Fruit fly (Drosophila melanogaster) whole organism, embryonic: Measurements from ENCODE around the gene CG11307.

Experiments
- Atf6 ChIP-seq: fragments of 200-800 bp; sonication (Bioruptor generic); IDR thresholded peaks from 2 replicates; pipeline ENCODE4 v1.3.6; 2022; ENCODE audit warnings: missing biosample characterization, missing genetic modification characterization
- Bteb2 ChIP-seq: fragments of 200-800 bp; sonication (Bioruptor generic); optimal IDR thresholded peaks from 2 replicates; lab custom pipeline; 2016; ENCODE audit warnings: missing biosample characterization, missing genetic modification characterization
- CG10274 ChIP-seq: fragments of 200-800 bp; sonication (Bioruptor generic); optimal IDR thresholded peaks from 3 replicates; lab custom pipeline; 2017; ENCODE audit warnings: missing biosample characterization, mild to moderate bottlenecking, missing genetic modification characterization
- CG10654 ChIP-seq: fragments of 200-800 bp; sonication (Bioruptor generic); optimal IDR thresholded peaks from 2 replicates; lab custom pipeline; 2016; ENCODE audit warnings: missing biosample characterization, missing genetic modification characterization
- CG12942 ChIP-seq: fragments of 200-800 bp; sonication (Bioruptor generic); optimal IDR thresholded peaks from 3 replicates; lab custom pipeline; 2016; ENCODE audit warnings: missing biosample characterization, missing genetic modification characterization
- CG13894 ChIP-seq: fragments of 200-800 bp; sonication (Bioruptor generic); optimal IDR thresholded peaks from 3 replicates; lab custom pipeline; 2018; ENCODE audit warnings: missing biosample characterization, mild to moderate bottlenecking, missing genetic modification characterization, moderate library complexity
- CG14014 ChIP-seq: fragments of 200-800 bp; sonication (Bioruptor generic); IDR thresholded peaks from 2 replicates; pipeline ENCODE4 v1.3.6; 2022; ENCODE audit warnings: missing biosample characterization, missing genetic modification characterization
- CG1529 ChIP-seq: fragments of 200-800 bp; sonication (Bioruptor generic); optimal IDR thresholded peaks from 3 replicates; lab custom pipeline; 2018; ENCODE audit warnings: missing biosample characterization, missing genetic modification characterization
- CG17361 ChIP-seq: fragments of 200-800 bp; sonication (Bioruptor generic); IDR thresholded peaks from 3 replicates; pipeline ENCODE4 v1.3.6; 2022; ENCODE audit warnings: missing biosample characterization, missing genetic modification characterization
- CG31441 ChIP-seq: fragments of 200-800 bp; sonication (Bioruptor generic); IDR thresholded peaks from 2 replicates; pipeline ENCODE4 v1.3.6; 2022; ENCODE audit warnings: missing biosample characterization, missing genetic modification characterization
- CG34224 ChIP-seq: fragments of 200-800 bp; sonication (Bioruptor generic); IDR thresholded peaks from 3 replicates; pipeline ENCODE4 v1.3.6; 2022; ENCODE audit warnings: missing biosample characterization, missing genetic modification characterization; ENCODE audit not compliant: partially characterized antibody
- CG34376 ChIP-seq: fragments of 200-800 bp; sonication (Bioruptor generic); optimal IDR thresholded peaks from 2 replicates; lab custom pipeline; 2018; ENCODE audit warnings: missing biosample characterization, mild to moderate bottlenecking, missing genetic modification characterization
- CG4707 ChIP-seq: fragments of 200-800 bp; sonication (Bioruptor generic); optimal IDR thresholded peaks from 2 replicates; lab custom pipeline; 2018; ENCODE audit warnings: missing biosample characterization, mild to moderate bottlenecking, missing genetic modification characterization, moderate library complexity
- CG7928 ChIP-seq: fragments of 200-800 bp; sonication (Bioruptor generic); optimal IDR thresholded peaks from 2 replicates; lab custom pipeline; 2017; ENCODE audit warnings: missing biosample characterization, mild to moderate bottlenecking, missing genetic modification characterization
- CG7987 ChIP-seq: fragments of 200-800 bp; sonication (Bioruptor generic); optimal IDR thresholded peaks from 2 replicates; lab custom pipeline; 2018; ENCODE audit warnings: missing biosample characterization, mild to moderate bottlenecking, missing genetic modification characterization, moderate library complexity
- CG8290 ChIP-seq, 3 experiments: fragments of 200-800 bp; sonication (Bioruptor generic); optimal IDR thresholded peaks; 2 replicates each; lab custom pipeline; 2016 to 2019; ENCODE audit warnings: missing biosample characterization in 3 of 3, missing genetic modification characterization in 3 of 3, mild to moderate bottlenecking in 2 of 3, moderate library complexity in 1 of 3
- CG8765 ChIP-seq: fragments of 200-800 bp; sonication (Bioruptor generic); IDR thresholded peaks from 2 replicates; pipeline ENCODE4 v1.3.6; 2022; ENCODE audit warnings: missing biosample characterization, missing genetic modification characterization
- CG9727 ChIP-seq: fragments of 200-800 bp; sonication (Bioruptor generic); optimal IDR thresholded peaks from 3 replicates; lab custom pipeline; 2017; ENCODE audit warnings: missing biosample characterization, mild to moderate bottlenecking, missing genetic modification characterization
- CG9817 ChIP-seq: fragments of 200-800 bp; sonication (Bioruptor generic); optimal IDR thresholded peaks from 2 replicates; lab custom pipeline; 2018; ENCODE audit warnings: missing biosample characterization, mild to moderate bottlenecking, missing genetic modification characterization, moderate library complexity
- CG9932 ChIP-seq: fragments of 200-800 bp; sonication (Bioruptor generic); IDR thresholded peaks from 2 replicates; pipeline ENCODE4 v1.3.6; 2022; ENCODE audit warnings: missing biosample characterization, missing genetic modification characterization
- CHES-1-like ChIP-seq: fragments of 200-800 bp; sonication (Bioruptor generic); optimal IDR thresholded peaks from 2 replicates; lab custom pipeline; 2016; ENCODE audit warnings: missing biosample characterization, missing genetic modification characterization
- CTCF ChIP-seq: fragments of 200-800 bp; sonication (Bioruptor generic); optimal IDR thresholded peaks from 2 replicates; lab custom pipeline; 2017; ENCODE audit warnings: missing biosample characterization, mild to moderate bottlenecking, missing genetic modification characterization, moderate library complexity
- CkIIα-i1 ChIP-seq: fragments of 200-800 bp; sonication (Bioruptor generic); IDR thresholded peaks from 2 replicates; pipeline ENCODE4 v1.3.6; 2022; ENCODE audit warnings: missing biosample characterization, missing genetic modification characterization
- Drgx ChIP-seq: fragments of 200-800 bp; sonication (Bioruptor generic); IDR thresholded peaks from 2 replicates; pipeline ENCODE4 v1.3.6; 2022; ENCODE audit warnings: missing biosample characterization, missing genetic modification characterization
- H2.0 ChIP-seq: fragments of 200-800 bp; sonication (Bioruptor generic); IDR thresholded peaks from 2 replicates; pipeline ENCODE4 v1.3.6; 2022; ENCODE audit warnings: missing biosample characterization, missing genetic modification characterization
- MESR4 ChIP-seq: fragments of 200-800 bp; sonication (Bioruptor generic); optimal IDR thresholded peaks from 2 replicates; lab custom pipeline; 2018; ENCODE audit warnings: missing biosample characterization, mild to moderate bottlenecking, missing genetic modification characterization, moderate library complexity
- MTF-1 ChIP-seq: fragments of 200-800 bp; sonication (Bioruptor generic); optimal IDR thresholded peaks from 2 replicates; lab custom pipeline; 2018; ENCODE audit warnings: missing biosample characterization, mild to moderate bottlenecking, missing genetic modification characterization, borderline replicate concordance
- Max ChIP-seq: fragments of 200-800 bp; sonication (Bioruptor generic); optimal IDR thresholded peaks from 2 replicates; lab custom pipeline; 2016; ENCODE audit warnings: missing biosample characterization, mild to moderate bottlenecking, missing genetic modification characterization
- Mrtf ChIP-seq: fragments of 200-800 bp; sonication (Bioruptor generic); IDR thresholded peaks from 3 replicates; pipeline ENCODE4 v1.3.6; 2022; ENCODE audit warnings: missing biosample characterization, missing genetic modification characterization
- Oli ChIP-seq: fragments of 200-800 bp; sonication (Bioruptor generic); optimal IDR thresholded peaks from 2 replicates; lab custom pipeline; 2018; ENCODE audit warnings: missing biosample characterization, mild to moderate bottlenecking, missing genetic modification characterization, moderate library complexity
- Optix ChIP-seq: fragments of 200-800 bp; sonication (Bioruptor generic); IDR thresholded peaks from 3 replicates; pipeline ENCODE4 v1.3.6; 2022; ENCODE audit warnings: missing biosample characterization, missing genetic modification characterization
- Side ChIP-seq: fragments of 200-800 bp; sonication (Bioruptor generic); optimal IDR thresholded peaks from 2 replicates; lab custom pipeline; 2016; ENCODE audit warnings: missing biosample characterization, missing genetic modification characterization
- TFAM ChIP-seq: fragments of 200-800 bp; sonication (Bioruptor generic); optimal IDR thresholded peaks from 2 replicates; lab custom pipeline; 2017; ENCODE audit warnings: missing biosample characterization, missing genetic modification characterization, inconsistent platforms
- Usf ChIP-seq: fragments of 200-800 bp; sonication (Bioruptor generic); optimal IDR thresholded peaks from 2 replicates; lab custom pipeline; 2017; ENCODE audit warnings: missing genotype, missing biosample characterization, missing genetic modification characterization
- bbx ChIP-seq: fragments of 200-800 bp; sonication (Bioruptor generic); IDR thresholded peaks from 2 replicates; pipeline ENCODE4 v1.3.6; 2022; ENCODE audit warnings: missing biosample characterization, missing genetic modification characterization; ENCODE audit not compliant: partially characterized antibody
- cad ChIP-seq: fragments of >200 bp; optimal IDR thresholded peaks from 2 replicates; lab custom pipeline; 2017; ENCODE audit warnings: missing biosample characterization, missing genetic modification characterization
- chinmo ChIP-seq: fragments of 200-800 bp; sonication (Bioruptor generic); IDR thresholded peaks from 4 replicates; pipeline ENCODE4 v1.3.6; 2022; ENCODE audit warnings: missing biosample characterization, missing genetic modification characterization; ENCODE audit not compliant: partially characterized antibody
- chm ChIP-seq: fragments of 200-800 bp; sonication (Bioruptor generic); IDR thresholded peaks from 2 replicates; pipeline ENCODE4 v1.3.6; 2022; ENCODE audit warnings: missing biosample characterization, missing genetic modification characterization
- esg ChIP-seq: fragments of 200-800 bp; sonication (Bioruptor generic); conservative IDR thresholded peaks from 2 replicates; pipeline ENCODE4 v1.3.6; 2022; ENCODE audit warnings: missing biosample characterization, missing genetic modification characterization
- kah ChIP-seq: fragments of 200-800 bp; sonication (Bioruptor generic); optimal IDR thresholded peaks from 2 replicates; lab custom pipeline; 2018; ENCODE audit warnings: missing biosample characterization, mild to moderate bottlenecking, missing genetic modification characterization
- lilli ChIP-seq: fragments of 200-800 bp; sonication (Bioruptor generic); optimal IDR thresholded peaks from 3 replicates; lab custom pipeline; 2016; ENCODE audit warnings: missing biosample characterization, missing genetic modification characterization
- lmd ChIP-seq: fragments of 200-800 bp; sonication (Bioruptor generic); IDR thresholded peaks from 2 replicates; pipeline ENCODE4 v1.3.6; 2022; ENCODE audit warnings: missing biosample characterization, missing genetic modification characterization
- lola ChIP-seq, 3 experiments: fragments of >200 bp in 2 of 3; fragments of 200-800 bp in 1 of 3; sonication (Bioruptor generic) in 1 of 3; optimal IDR thresholded peaks; 2 replicates each; lab custom pipeline; 2017 to 2019; ENCODE audit warnings: missing biosample characterization in 3 of 3, missing genetic modification characterization in 3 of 3, mild to moderate bottlenecking in 1 of 3, moderate library complexity in 1 of 3
- maf-S ChIP-seq: fragments of 200-800 bp; sonication (Bioruptor generic); optimal IDR thresholded peaks from 2 replicates; lab custom pipeline; 2016; ENCODE audit warnings: missing biosample characterization, missing genetic modification characterization
- org-1 ChIP-seq: fragments of 200-800 bp; sonication (Bioruptor generic); optimal IDR thresholded peaks from 2 replicates; lab custom pipeline; 2017; ENCODE audit warnings: missing biosample characterization, missing genetic modification characterization
- pho ChIP-seq: fragments of 200-800 bp; sonication (Bioruptor generic); optimal IDR thresholded peaks from 2 replicates; lab custom pipeline; 2016; ENCODE audit warnings: missing biosample characterization, missing genetic modification characterization
- pros ChIP-seq: fragments of 200-800 bp; sonication (Bioruptor generic); optimal IDR thresholded peaks from 3 replicates; lab custom pipeline; 2019; ENCODE audit warnings: missing biosample characterization, mild to moderate bottlenecking, missing genetic modification characterization, moderate library complexity
- rib ChIP-seq: fragments of 200-800 bp; sonication (Bioruptor generic); IDR thresholded peaks from 2 replicates; pipeline ENCODE4 v1.3.6; 2022; ENCODE audit warnings: missing biosample characterization, missing genetic modification characterization
- salm ChIP-seq: fragments of 200-800 bp; sonication (Bioruptor generic); optimal IDR thresholded peaks from 2 replicates; lab custom pipeline; 2018; ENCODE audit warnings: missing biosample characterization, mild to moderate bottlenecking, missing genetic modification characterization
- sens ChIP-seq: fragments of 200-800 bp; sonication (Bioruptor generic); peaks from one replicate; lab custom pipeline; 2016; ENCODE audit warnings: missing biosample characterization, missing genetic modification characterization
- so ChIP-seq: fragments of 200-800 bp; sonication (Bioruptor generic); IDR thresholded peaks from 3 replicates; pipeline ENCODE4 v1.3.6; 2022; ENCODE audit warnings: missing biosample characterization, missing genetic modification characterization

The CG11307 gene

dm6 chr3L:21604265-21604664 lies 13.2 kb upstream of the CG11307 start (continued):
- TF ChIP-seq MTF-1 (GFP tag; lab: Kevin White, UChicago) = peak; percentile 7
- TF ChIP-seq H2.0 (GFP tag; lab: Robert Waterston, UW) = 0 out of 2 replicates have a peak, but pooled peaks have one; percentile 26
- no peak for TF ChIP-seq Atf6
- peak; percentile 59 for TF ChIP-seq bbx (GFP tag; lab: Robert Waterston, UW)
- TF ChIP-seq CG12942 (GFP tag; lab: Kevin White, UChicago) = peak; percentile 35
- TF ChIP-seq lmd = no peak; the same call in 1 of the 2 replicates
- no peak for TF ChIP-seq so (GFP tag; lab: Robert Waterston, UW)
- peak; percentile 43 for TF ChIP-seq Side (GFP tag; lab: Kevin White, UChicago)
- no peak for TF ChIP-seq CG4707 (GFP tag; lab: Kevin White, UChicago)
- TF ChIP-seq MESR4 (GFP tag; lab: Kevin White, UChicago) = no peak
- no peak for TF ChIP-seq CG9727 (GFP tag; lab: Kevin White, UChicago)
- TF ChIP-seq CTCF = peak; percentile 100
- TF ChIP-seq pros (GFP tag; lab: Kevin White, UChicago) = no peak
- no peak for TF ChIP-seq CG34376 (GFP tag; lab: Kevin White, UChicago)
- TF ChIP-seq CG9932 (GFP tag; lab: Robert Waterston, UW) = peak; percentile 73
- no peak; the same call in 2 of the 3 replicates for TF ChIP-seq CG17361 (GFP tag; lab: Robert Waterston, UW)
- 0 out of 2 replicates have a peak, but pooled peaks have one; percentile 42 for TF ChIP-seq CG14014 (GFP tag; lab: Robert Waterston, UW)
- TF ChIP-seq cad (GFP tag; lab: Kevin White, UChicago) = no peak
- TF ChIP-seq maf-S (GFP tag; lab: Kevin White, UChicago) = peak; percentile 50
- no peak for TF ChIP-seq Oli
- peak; percentile 36 for TF ChIP-seq pho (GFP tag; lab: Kevin White, UChicago)
- no peak for TF ChIP-seq CG10274 (GFP tag; lab: Kevin White, UChicago)
- no peak for TF ChIP-seq CG7928
- TF ChIP-seq rib (GFP tag; lab: Robert Waterston, UW) = peak; percentile 34; the same call in 1 of the 2 replicates
- no peak for TF ChIP-seq CkIIα-i1 (GFP tag; lab: Robert Waterston, UW)
- TF ChIP-seq chm = no peak; the same call in 1 of the 2 replicates
- no peak for TF ChIP-seq Drgx (GFP tag; lab: Robert Waterston, UW)
- no peak for TF ChIP-seq TFAM (GFP tag; lab: Kevin White, UChicago)
- TF ChIP-seq Bteb2 = peak; percentile 2
- TF ChIP-seq esg (GFP tag; lab: Robert Waterston, UW) = no peak
- no peak for TF ChIP-seq Usf (GFP tag; lab: Kevin White, UChicago)
- peak; percentile 83 for TF ChIP-seq sens (GFP tag; lab: Kevin White, UChicago)
- no peak for TF ChIP-seq kah (GFP tag; lab: Kevin White, UChicago)
- TF ChIP-seq salm (tag; lab: Kevin White, UChicago) = no peak
- TF ChIP-seq CG1529 (GFP tag; lab: Kevin White, UChicago) = no peak
- TF ChIP-seq lilli (GFP tag; lab: Kevin White, UChicago) = peak; percentile 64
- peak; percentile 72 for TF ChIP-seq CG8290 (GFP tag; optimal IDR thresholded peaks at IDR 0.05; lab: Kevin White, UChicago)
- no peak for TF ChIP-seq CG8290 (tag; optimal IDR thresholded peaks at IDR 0.05; lab: Kevin White, UChicago)
- TF ChIP-seq CG13894 (tag; lab: Kevin White, UChicago) = peak; percentile 15
- TF ChIP-seq CG10654 (GFP tag; lab: Kevin White, UChicago) = peak; percentile 50
- no peak for TF ChIP-seq CG34224 (GFP tag; lab: Robert Waterston, UW)
- no peak for TF ChIP-seq CG7987
- peak; percentile 67 for TF ChIP-seq Mrtf (GFP tag; lab: Robert Waterston, UW)
- TF ChIP-seq CHES-1-like (GFP tag; lab: Kevin White, UChicago) = peak; percentile 51
- no peak for TF ChIP-seq Optix (GFP tag; lab: Robert Waterston, UW)
- TF ChIP-seq CG31441 = no peak
- peak; percentile 16 for TF ChIP-seq Max (GFP tag; lab: Kevin White, UChicago)
- TF ChIP-seq lola (GFP tag; optimal IDR thresholded peaks at IDR 0.05; lab: Kevin White, UChicago) = peak in 1 of 3 experiments; percentile 13
- no peak for TF ChIP-seq org-1 (GFP tag; lab: Kevin White, UChicago)
- TF ChIP-seq CG9817 (tag; lab: Kevin White, UChicago) = peak; percentile 62
- TF ChIP-seq chinmo (GFP tag; lab: Robert Waterston, UW) = no peak
- peak; percentile 45; the same call in 1 of the 2 replicates for TF ChIP-seq CG8765 (GFP tag; lab: Robert Waterston, UW)
